Worm (Caenorhabditis elegans): ENCODE data around the gene nhr-55.

ce11 chrV:438094-438493 is 39.9 kb upstream of the nhr-55 start, which contains the start of gene B0554.1:
- no peak for TF ChIP-seq egl-27 (tag; optimal IDR thresholded peaks at IDR 0.05)
- TF ChIP-seq nhr-77 (tag; optimal IDR thresholded peaks at IDR 0.05) = no peak
- no peak for TF ChIP-seq snpc-4 (tag; optimal IDR thresholded peaks at IDR 0.05)
- no peak for TF ChIP-seq daf-8 (GFP tag; IDR thresholded peaks at IDR 0.05)
- no peak for TF ChIP-seq skn-1 (tag; optimal IDR thresholded peaks at IDR 0.05)
- no peak for TF ChIP-seq ama-1 (optimal IDR thresholded peaks at IDR 0.05)
- TF ChIP-seq lin-39 (tag; optimal IDR thresholded peaks at IDR 0.05) = no peak
- TF ChIP-seq ctbp-1 (GFP tag; IDR thresholded peaks at IDR 0.05) = no peak
- TF ChIP-seq ZK546.5 (tag; optimal IDR thresholded peaks at IDR 0.05) = no peak
- TF ChIP-seq nhr-25 (tag; optimal IDR thresholded peaks at IDR 0.05; ENCODE audit: borderline replicate concordance, insufficient read depth) = no peak
- no peak for TF ChIP-seq ZK337.2 (GFP tag; IDR thresholded peaks at IDR 0.05)

Measured in whole organism, L4 larva.